Fruit fly (Drosophila melanogaster): ENCODE results near the gene CG13725.
A peak's percentile ranks its signal among the peaks of the same experiment; 100 is the strongest.

CG13725 gene

DNA sequence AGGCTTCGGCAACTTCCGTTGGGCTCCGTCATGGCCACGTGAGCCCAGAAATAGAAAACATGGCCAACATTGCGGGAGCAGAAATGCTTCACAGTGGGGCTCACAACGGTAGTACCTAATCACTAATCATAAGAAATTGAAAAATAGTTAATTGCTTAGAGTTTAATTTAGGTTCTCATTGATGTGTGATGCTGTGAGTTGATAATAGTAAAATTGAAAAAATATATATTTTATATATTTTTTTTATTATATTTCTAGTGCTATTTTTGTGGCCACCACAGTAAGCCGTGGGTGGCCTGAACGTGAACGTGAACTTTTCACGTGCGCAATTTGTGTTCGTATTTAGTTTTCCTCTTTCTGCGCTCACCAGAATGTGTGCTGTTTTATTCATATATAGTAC lies 14.8 kb downstream of the CG13725 start (continued):
- peak; percentile 57 for TF ChIP-seq Meics (GFP tag; optimal IDR thresholded peaks at IDR 0.05)
- peak; percentile 40 for TF ChIP-seq CG7839 (tag; optimal IDR thresholded peaks at IDR 0.05)
- TF ChIP-seq sima (GFP tag; optimal IDR thresholded peaks at IDR 0.05) = no peak
- TF ChIP-seq pum (GFP tag; optimal IDR thresholded peaks at IDR 0.05) = no peak
- TF ChIP-seq ATbp (GFP tag; optimal IDR thresholded peaks at IDR 0.05) = peak; percentile 27
- TF ChIP-seq CG6813 (GFP tag; optimal IDR thresholded peaks at IDR 0.05) = peak; percentile 40
- TF ChIP-seq Rfx (GFP tag; IDR thresholded peaks at IDR 0.05) = peak; percentile 54; the same call in 1 of the 2 replicates
- TF ChIP-seq twi (tag; optimal IDR thresholded peaks at IDR 0.05) = no peak
- TF ChIP-seq oc (tag; optimal IDR thresholded peaks at IDR 0.05) = no peak
- no peak for TF ChIP-seq Taf1 (GFP tag; IDR thresholded peaks at IDR 0.05)
- TF ChIP-seq chn (GFP tag; optimal IDR thresholded peaks at IDR 0.05) = no peak
- TF ChIP-seq vnd (GFP tag; IDR thresholded peaks at IDR 0.05; ENCODE audit: partially characterized antibody) = no peak
- TF ChIP-seq NC2β (GFP tag; optimal IDR thresholded peaks at IDR 0.05) = no peak
- no peak for TF ChIP-seq Hr3 (GFP tag; optimal IDR thresholded peaks at IDR 0.05)
- peak; percentile 17 for TF ChIP-seq CG8388 (GFP tag; optimal IDR thresholded peaks at IDR 0.05)
- peak; percentile 31 for TF ChIP-seq Oli (tag; optimal IDR thresholded peaks at IDR 0.05)
- no peak for TF ChIP-seq pros (GFP tag; optimal IDR thresholded peaks at IDR 0.05)
- no peak for TF ChIP-seq Lim3 (GFP tag; IDR thresholded peaks at IDR 0.05)
- TF ChIP-seq btn (GFP tag; optimal IDR thresholded peaks at IDR 0.05) = no peak
- no peak for TF ChIP-seq ken (GFP tag; IDR thresholded peaks at IDR 0.05)
- no peak for TF ChIP-seq CG9797 (GFP tag; optimal IDR thresholded peaks at IDR 0.05)
- 0 out of 2 replicates have a peak, but pooled peaks have one; percentile 22 for TF ChIP-seq seq (GFP tag; IDR thresholded peaks at IDR 0.05)
- no peak for TF ChIP-seq ac (GFP tag; optimal IDR thresholded peaks at IDR 0.05)
- TF ChIP-seq CG15269 (tag; optimal IDR thresholded peaks at IDR 0.05) = peak; percentile 39
- TF ChIP-seq knrl (GFP tag; IDR thresholded peaks at IDR 0.05; ENCODE audit: partially characterized antibody) = no peak
- TF ChIP-seq phol (tag; optimal IDR thresholded peaks at IDR 0.05) = peak; percentile 47
- no peak for TF ChIP-seq CG3407 (GFP tag; optimal IDR thresholded peaks at IDR 0.05)
- TF ChIP-seq CG17385 (GFP tag; optimal IDR thresholded peaks at IDR 0.05) = peak; percentile 5
- peak; percentile 74 for TF ChIP-seq CG32532 (GFP tag; IDR thresholded peaks at IDR 0.05)
- peak; percentile 46 for TF ChIP-seq CG17829 (tag; optimal IDR thresholded peaks at IDR 0.05)
- TF ChIP-seq Ets97D (GFP tag; optimal IDR thresholded peaks at IDR 0.05) = no peak
- TF ChIP-seq chif (GFP tag; optimal IDR thresholded peaks at IDR 0.05) = no peak
- TF ChIP-seq sob (GFP tag; IDR thresholded peaks at IDR 0.05) = 0 out of 2 replicates have a peak, but pooled peaks have one; percentile 20
- no peak for TF ChIP-seq CG8359 (GFP tag; optimal IDR thresholded peaks at IDR 0.05; ENCODE audit: borderline replicate concordance)
- no peak for TF ChIP-seq pzg (GFP tag; optimal IDR thresholded peaks at IDR 0.05)
- TF ChIP-seq CG10321 (GFP tag; IDR thresholded peaks at IDR 0.05) = no peak
- TF ChIP-seq CG7556 (GFP tag; optimal IDR thresholded peaks at IDR 0.05) = peak; percentile 62
- TF ChIP-seq fd102C (GFP tag; optimal IDR thresholded peaks at IDR 0.05) = no peak
- peak; percentile 37 for TF ChIP-seq PHDP (tag; optimal IDR thresholded peaks at IDR 0.05)
- no peak for TF ChIP-seq tup (GFP tag; optimal IDR thresholded peaks at IDR 0.05)
- TF ChIP-seq dmrt99B (tag; optimal IDR thresholded peaks at IDR 0.05) = peak; percentile 53
- TF ChIP-seq caup (GFP tag; optimal IDR thresholded peaks at IDR 0.05; ENCODE audit: severe bottlenecking) = peak; percentile 57
- no peak for TF ChIP-seq CG4707 (GFP tag; optimal IDR thresholded peaks at IDR 0.05)
- no peak for TF ChIP-seq Gsc (GFP tag; IDR thresholded peaks at IDR 0.05)
- TF ChIP-seq CG7745 (tag; optimal IDR thresholded peaks at IDR 0.05) = no peak
- TF ChIP-seq CG3726 (GFP tag; IDR thresholded peaks at IDR 0.05) = no peak
- TF ChIP-seq CG30020 (tag; optimal IDR thresholded peaks at IDR 0.05) = no peak
- TF ChIP-seq luna (GFP tag; optimal IDR thresholded peaks at IDR 0.05) = no peak
- no peak for TF ChIP-seq pan (optimal IDR thresholded peaks at IDR 0.05)
- peak in 1 of 2 experiments; percentile 60 for TF ChIP-seq pan (GFP tag; optimal IDR thresholded peaks at IDR 0.05 in 1 of 2, IDR thresholded peaks at IDR 0.05 in 1 of 2)
